Worm (Caenorhabditis elegans): ENCODE data around the gene C29F9.6.

DNA sequence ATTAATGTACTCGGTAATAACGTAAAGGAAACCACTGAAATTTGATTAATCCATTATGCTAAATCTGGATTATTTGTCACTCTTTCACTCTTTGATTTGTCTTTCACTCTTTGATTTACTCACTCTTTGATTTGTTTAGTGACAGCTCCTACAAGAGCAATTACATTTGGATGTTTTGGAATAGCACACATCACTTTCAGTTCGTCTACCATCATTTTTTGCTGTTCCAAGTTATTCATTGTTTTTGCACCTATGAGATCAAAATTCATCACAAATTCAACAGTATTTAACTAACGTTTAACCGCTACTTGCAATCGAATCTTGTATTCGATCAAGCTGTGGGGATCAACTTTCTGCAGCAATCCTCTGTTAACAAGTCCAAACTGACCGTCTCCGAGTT, 34.4 kb downstream of the C29F9.6 start:
- TF ChIP-seq elt-2 (tag; optimal IDR thresholded peaks at IDR 0.05) (no peak), lsy-2 (tag; optimal IDR thresholded peaks at IDR 0.05) (no peak), zag-1 (tag; optimal IDR thresholded peaks at IDR 0.05) (no peak), skn-1 (tag; optimal IDR thresholded peaks at IDR 0.05) (no peak)
